Fruit fly (Drosophila melanogaster) whole organism, embryonic: ENCODE results near the gene mdu.

ENCODE experiments used
- Antp ChIP-seq: fragments of 200-800 bp; sonication (Bioruptor generic); optimal IDR thresholded peaks from 3 replicates; lab custom pipeline; 2016; ENCODE audit warnings: missing biosample characterization, missing genetic modification characterization
- Atf3 ChIP-seq: fragments of 200-800 bp; sonication (Bioruptor generic); optimal IDR thresholded peaks from 3 replicates; lab custom pipeline; 2016; ENCODE audit warnings: missing biosample characterization, missing genetic modification characterization
- CG10431 ChIP-seq: fragments of 200-800 bp; sonication (Bioruptor generic); optimal IDR thresholded peaks from 3 replicates; lab custom pipeline; 2018; ENCODE audit warnings: missing biosample characterization, mild to moderate bottlenecking, missing genetic modification characterization
- CG11456 ChIP-seq: fragments of 200-800 bp; sonication (Bioruptor generic); IDR thresholded peaks from 3 replicates; pipeline ENCODE4 v1.3.6; 2022; ENCODE audit warnings: missing biosample characterization, missing genetic modification characterization
- CG12219 ChIP-seq: fragments of 200-800 bp; sonication (Bioruptor generic); optimal IDR thresholded peaks from 3 replicates; lab custom pipeline; 2018; ENCODE audit warnings: missing biosample characterization, mild to moderate bottlenecking, missing genetic modification characterization
- CG12236 ChIP-seq: fragments of 200-800 bp; sonication (Bioruptor generic); optimal IDR thresholded peaks from 2 replicates; lab custom pipeline; 2016; ENCODE audit warnings: missing biosample characterization, missing genetic modification characterization
- CG13287 ChIP-seq: fragments of 200-800 bp; sonication (Bioruptor generic); IDR thresholded peaks from 2 replicates; pipeline ENCODE4 v1.3.6; 2022; ENCODE audit warnings: missing biosample characterization, missing genetic modification characterization; ENCODE audit not compliant: partially characterized antibody
- CG13424 ChIP-seq: fragments of 200-800 bp; sonication (Bioruptor generic); optimal IDR thresholded peaks from 2 replicates; lab custom pipeline; 2019; ENCODE audit warnings: missing biosample characterization, mild to moderate bottlenecking, missing genetic modification characterization, moderate library complexity
- CG14441 ChIP-seq: fragments of 200-800 bp; sonication (Bioruptor generic); IDR thresholded peaks from 2 replicates; pipeline ENCODE4 v1.3.6; 2022; ENCODE audit warnings: missing biosample characterization, missing genetic modification characterization
- CG15514 ChIP-seq: fragments of 200-800 bp; sonication (Bioruptor generic); optimal IDR thresholded peaks from 3 replicates; lab custom pipeline; 2017; ENCODE audit warnings: missing biosample characterization, missing genetic modification characterization, mild to moderate bottlenecking, moderate library complexity, missing genetic modification reagents
- CG16815 ChIP-seq: fragments of 200-800 bp; sonication (Bioruptor generic); optimal IDR thresholded peaks from 3 replicates; lab custom pipeline; 2017; ENCODE audit warnings: missing biosample characterization, mild to moderate bottlenecking, missing genetic modification characterization
- CG17328 ChIP-seq: fragments of 200-800 bp; sonication (Bioruptor generic); IDR thresholded peaks from 2 replicates; pipeline ENCODE4 v1.3.6; 2022; ENCODE audit warnings: missing biosample characterization, missing genetic modification characterization
- CG18599 ChIP-seq: fragments of 200-800 bp; sonication (Bioruptor generic); optimal IDR thresholded peaks from 3 replicates; lab custom pipeline; 2017; ENCODE audit warnings: missing biosample characterization, missing genetic modification characterization, mild to moderate bottlenecking, moderate library complexity, missing genetic modification reagents
- CG2202 ChIP-seq: fragments of 200-800 bp; sonication (Bioruptor generic); optimal IDR thresholded peaks from 2 replicates; lab custom pipeline; 2018; ENCODE audit warnings: missing biosample characterization, mild to moderate bottlenecking, missing genetic modification characterization
- CG30020 ChIP-seq: fragments of 200-800 bp; optimal IDR thresholded peaks from 2 replicates; lab custom pipeline; 2019; ENCODE audit warnings: missing biosample characterization, mild to moderate bottlenecking, missing genetic modification characterization, moderate library complexity
- CG3995 ChIP-seq: fragments of 200-800 bp; sonication (Bioruptor generic); optimal IDR thresholded peaks from 3 replicates; lab custom pipeline; 2016; ENCODE audit warnings: missing biosample characterization, missing genetic modification characterization
- CG8290 ChIP-seq, 3 experiments: fragments of 200-800 bp; sonication (Bioruptor generic); optimal IDR thresholded peaks; 2 replicates each; lab custom pipeline; 2016 to 2019; ENCODE audit warnings: missing biosample characterization in 3 of 3, missing genetic modification characterization in 3 of 3, mild to moderate bottlenecking in 2 of 3, moderate library complexity in 1 of 3
- CG8765 ChIP-seq: fragments of 200-800 bp; sonication (Bioruptor generic); IDR thresholded peaks from 2 replicates; pipeline ENCODE4 v1.3.6; 2022; ENCODE audit warnings: missing biosample characterization, missing genetic modification characterization
- Camta ChIP-seq: fragments of 200-800 bp; sonication (Bioruptor generic); optimal IDR thresholded peaks from 2 replicates; lab custom pipeline; 2016; ENCODE audit warnings: missing biosample characterization, missing genetic modification characterization
- Dfd ChIP-seq, 2 experiments: fragments of >200 bp; optimal IDR thresholded peaks; 2 replicates each; lab custom pipeline; 2017; ENCODE audit warnings: missing biosample characterization in 2 of 2, missing genetic modification characterization in 2 of 2
- E2f2 ChIP-seq: fragments of 200-800 bp; sonication (Bioruptor generic); IDR thresholded peaks from 2 replicates; pipeline ENCODE4 v1.3.6; 2022; ENCODE audit warnings: missing biosample characterization, missing genetic modification characterization
- Elba2 ChIP-seq: fragments of 200-800 bp; sonication (Bioruptor generic); optimal IDR thresholded peaks from 3 replicates; lab custom pipeline; 2016; ENCODE audit warnings: missing biosample characterization, missing genetic modification characterization
- Gug ChIP-seq: fragments of 200-800 bp; sonication (Bioruptor generic); IDR thresholded peaks from 4 replicates; pipeline ENCODE4 v1.3.6; 2022; ENCODE audit warnings: missing biosample characterization, missing genetic modification characterization
- HLH54F ChIP-seq: fragments of 200-800 bp; sonication (Bioruptor generic); optimal IDR thresholded peaks from 3 replicates; lab custom pipeline; 2016; ENCODE audit warnings: missing biosample characterization, missing genetic modification characterization
- HmgD ChIP-seq: fragments of 200-800 bp; sonication (Bioruptor generic); optimal IDR thresholded peaks from 3 replicates; lab custom pipeline; 2016; ENCODE audit warnings: missing biosample characterization, missing genetic modification characterization
- Hr78 ChIP-seq, 2 experiments: fragments of 200-800 bp in 1 of 2; fragments of >200 bp in 1 of 2; sonication (Bioruptor generic) in 1 of 2; optimal IDR thresholded peaks; 2 replicates each; lab custom pipeline; 2017 to 2019; ENCODE audit warnings: missing biosample characterization in 2 of 2, missing genetic modification characterization in 2 of 2, mild to moderate bottlenecking in 1 of 2, moderate library complexity in 1 of 2
- Mes4 ChIP-seq: fragments of 200-800 bp; sonication (Bioruptor generic); optimal IDR thresholded peaks from 2 replicates; lab custom pipeline; 2016; ENCODE audit warnings: missing biosample characterization, missing genetic modification characterization
- NC2β ChIP-seq: fragments of 200-800 bp; sonication (Bioruptor generic); optimal IDR thresholded peaks from 2 replicates; lab custom pipeline; 2016; ENCODE audit warnings: missing biosample characterization, missing genetic modification characterization
- Usf ChIP-seq: fragments of 200-800 bp; sonication (Bioruptor generic); optimal IDR thresholded peaks from 2 replicates; lab custom pipeline; 2017; ENCODE audit warnings: missing genotype, missing biosample characterization, missing genetic modification characterization
- abd-A ChIP-seq: fragments of 200-800 bp; sonication (Bioruptor generic); optimal IDR thresholded peaks from 3 replicates; lab custom pipeline; 2019; ENCODE audit warnings: missing biosample characterization, mild to moderate bottlenecking, missing genetic modification characterization, moderate library complexity
- chif ChIP-seq, 2 experiments: fragments of 200-800 bp; sonication (Bioruptor generic); optimal IDR thresholded peaks; 3 replicates each; lab custom pipeline; 2016; ENCODE audit warnings: missing biosample characterization in 2 of 2, missing genetic modification characterization in 2 of 2
- croc ChIP-seq: fragments of 200-800 bp; sonication (Bioruptor generic); conservative IDR thresholded peaks from 3 replicates; pipeline ENCODE4 v1.3.6; 2022; ENCODE audit warnings: missing biosample characterization, missing genetic modification characterization
- ewg ChIP-seq: fragments of 200-800 bp; sonication (Bioruptor generic); optimal IDR thresholded peaks from 3 replicates; lab custom pipeline; 2017; ENCODE audit warnings: mild to moderate bottlenecking, missing biosample characterization, missing genetic modification reagents, missing genetic modification characterization
- gcm2 ChIP-seq: fragments of 200-800 bp; sonication (Bioruptor generic); optimal IDR thresholded peaks from 2 replicates; lab custom pipeline; 2016; ENCODE audit warnings: missing biosample characterization, missing genetic modification characterization
- grau ChIP-seq: fragments of 200-800 bp; optimal IDR thresholded peaks from 3 replicates; lab custom pipeline; 2019; ENCODE audit warnings: missing biosample characterization, mild to moderate bottlenecking, missing genetic modification characterization, moderate library complexity
- nau ChIP-seq: fragments of 200-800 bp; sonication (Bioruptor generic); optimal IDR thresholded peaks from 3 replicates; lab custom pipeline; 2017; ENCODE audit warnings: missing biosample characterization, mild to moderate bottlenecking, missing genetic modification characterization, missing genetic modification reagents
- nom ChIP-seq: fragments of 200-800 bp; sonication (Bioruptor generic); optimal IDR thresholded peaks from 2 replicates; lab custom pipeline; 2017; ENCODE audit warnings: missing biosample characterization, missing genetic modification characterization, mild to moderate bottlenecking, moderate library complexity, missing genetic modification reagents
- p53 ChIP-seq: fragments of 200-800 bp; sonication (Bioruptor generic); optimal IDR thresholded peaks from 2 replicates; lab custom pipeline; 2016; ENCODE audit warnings: missing biosample characterization, missing genetic modification characterization
- pho ChIP-seq: fragments of 200-800 bp; sonication (Bioruptor generic); optimal IDR thresholded peaks from 2 replicates; lab custom pipeline; 2016; ENCODE audit warnings: missing biosample characterization, missing genetic modification characterization
- pum ChIP-seq: fragments of 200-800 bp; sonication (Bioruptor generic); optimal IDR thresholded peaks from 2 replicates; lab custom pipeline; 2016; ENCODE audit warnings: missing biosample characterization, missing genetic modification characterization
- ranshi ChIP-seq: fragments of 200-800 bp; sonication (Bioruptor generic); IDR thresholded peaks from 2 replicates; pipeline ENCODE4 v1.3.6; 2022; ENCODE audit warnings: missing biosample characterization, missing genetic modification characterization
- run ChIP-seq: fragments of 200-800 bp; sonication (Bioruptor generic); optimal IDR thresholded peaks from 3 replicates; lab custom pipeline; 2018; ENCODE audit warnings: missing biosample characterization, mild to moderate bottlenecking, missing genetic modification characterization
- sisA ChIP-seq: fragments of 200-800 bp; sonication (Bioruptor generic); IDR thresholded peaks from 2 replicates; pipeline ENCODE4 v1.3.6; 2022; ENCODE audit warnings: missing biosample characterization, missing genetic modification characterization
- tio ChIP-seq: fragments of 200-800 bp; sonication (Bioruptor generic); optimal IDR thresholded peaks from 2 replicates; lab custom pipeline; 2017; ENCODE audit warnings: missing biosample characterization, missing genetic modification characterization, inconsistent platforms
- tx ChIP-seq: fragments of 200-800 bp; sonication (Bioruptor generic); optimal IDR thresholded peaks from 2 replicates; lab custom pipeline; 2016; ENCODE audit warnings: missing biosample characterization, missing genetic modification characterization
- unpg ChIP-seq: fragments of 200-800 bp; sonication (Bioruptor generic); optimal IDR thresholded peaks from 3 replicates; lab custom pipeline; 2018; ENCODE audit warnings: missing biosample characterization, mild to moderate bottlenecking, missing genetic modification characterization, moderate library complexity
- wdn ChIP-seq: fragments of 200-800 bp; sonication (Bioruptor generic); IDR thresholded peaks from 2 replicates; pipeline ENCODE4 v1.3.6; 2022; ENCODE audit warnings: missing biosample characterization, missing genetic modification characterization
- zen ChIP-seq: fragments of 200-800 bp; sonication (Bioruptor generic); optimal IDR thresholded peaks from 3 replicates; lab custom pipeline; 2018; ENCODE audit warnings: missing biosample characterization, mild to moderate bottlenecking, missing genetic modification characterization, moderate library complexity

The mdu gene

dm6 chrX:12510750-12511649 is 14.0 kb downstream of the mdu start (continued):
- TF ChIP-seq nom (GFP tag; lab: Kevin White, UChicago): peak; percentile 51
- peak; percentile 15 for TF ChIP-seq CG10431 (GFP tag; lab: Kevin White, UChicago)
- TF ChIP-seq croc: peak; percentile 76
- TF ChIP-seq ranshi (GFP tag; lab: Robert Waterston, UW): peak; percentile 80
- peak; percentile 53 for TF ChIP-seq Antp (GFP tag; lab: Kevin White, UChicago)
- peak; percentile 64 for TF ChIP-seq pum
- TF ChIP-seq pho (GFP tag; lab: Kevin White, UChicago): peak; percentile 59
- no peak for TF ChIP-seq CG30020 (tag; lab: Kevin White, UChicago)
- TF ChIP-seq CG3995: peak; percentile 63
- TF ChIP-seq NC2β (GFP tag; lab: Kevin White, UChicago): peak; percentile 71
- peak; percentile 29 for TF ChIP-seq Usf
- TF ChIP-seq Hr78 (GFP tag; optimal IDR thresholded peaks at IDR 0.05; lab: Kevin White, UChicago): peak in 1 of 2 experiments; percentile 51
- peak; percentile 34 for TF ChIP-seq gcm2
- peak; percentile 62 for TF ChIP-seq CG14441 (GFP tag; lab: Robert Waterston, UW)
- TF ChIP-seq chif (GFP tag; optimal IDR thresholded peaks at IDR 0.05; lab: Kevin White, UChicago): peak; percentile 81 to 86
- peak; percentile 48 for TF ChIP-seq HLH54F (GFP tag; lab: Kevin White, UChicago)
- TF ChIP-seq Atf3 (GFP tag; lab: Kevin White, UChicago): peak; percentile 71
- peak; percentile 82 for TF ChIP-seq sisA
- peak; percentile 77 for TF ChIP-seq CG18599 (GFP tag; lab: Kevin White, UChicago)
- TF ChIP-seq ewg (GFP tag; lab: Kevin White, UChicago): peak; percentile 58
- TF ChIP-seq p53: no peak
- no peak for TF ChIP-seq abd-A (tag; lab: Kevin White, UChicago)
- TF ChIP-seq CG13424 (tag; lab: Kevin White, UChicago): peak; percentile 83
- peak; percentile 47; the same call in 3 of the 4 replicates for TF ChIP-seq Gug (GFP tag; lab: Robert Waterston, UW)
- TF ChIP-seq CG15514 (GFP tag; lab: Kevin White, UChicago): peak; percentile 34
- TF ChIP-seq grau (tag; lab: Kevin White, UChicago): peak; percentile 53
- TF ChIP-seq wdn (GFP tag; lab: Robert Waterston, UW): peak; percentile 65; the same call in 1 of the 2 replicates
- TF ChIP-seq CG13287 (GFP tag; lab: Robert Waterston, UW): no peak
- TF ChIP-seq HmgD: no peak
- TF ChIP-seq Mes4 (GFP tag; lab: Kevin White, UChicago): peak; percentile 50
- peak; percentile 21 for TF ChIP-seq CG12236 (GFP tag; lab: Kevin White, UChicago)
- TF ChIP-seq nau (GFP tag; lab: Kevin White, UChicago): peak; percentile 25
- TF ChIP-seq Dfd (GFP tag; optimal IDR thresholded peaks at IDR 0.05; lab: Kevin White, UChicago): no peak
- peak; percentile 82 for TF ChIP-seq CG17328 (GFP tag; lab: Robert Waterston, UW)
- TF ChIP-seq Camta (GFP tag; lab: Kevin White, UChicago): peak; percentile 82
- TF ChIP-seq CG8290 (GFP tag; optimal IDR thresholded peaks at IDR 0.05; lab: Kevin White, UChicago): peak; percentile 58
- peak in 1 of 2 experiments; percentile 15 for TF ChIP-seq CG8290 (tag; optimal IDR thresholded peaks at IDR 0.05; lab: Kevin White, UChicago)
- 0 out of 3 replicates have a peak, but pooled peaks have one; percentile 59 for TF ChIP-seq CG11456
- TF ChIP-seq zen (tag; lab: Kevin White, UChicago): peak; percentile 74
- TF ChIP-seq tio (GFP tag; lab: Kevin White, UChicago): peak; percentile 66
- TF ChIP-seq CG12219 (GFP tag; lab: Kevin White, UChicago): peak; percentile 65
- TF ChIP-seq tx (GFP tag; lab: Kevin White, UChicago): peak; percentile 59
- TF ChIP-seq CG8765 (GFP tag; lab: Robert Waterston, UW): peak; percentile 34; the same call in 1 of the 2 replicates
- TF ChIP-seq CG2202 (tag; lab: Kevin White, UChicago): peak; percentile 74
- TF ChIP-seq Elba2: no peak
- TF ChIP-seq run (tag; lab: Kevin White, UChicago): peak; percentile 34
- peak; percentile 74 for TF ChIP-seq CG16815 (GFP tag; lab: Kevin White, UChicago)
- TF ChIP-seq unpg (GFP tag; lab: Kevin White, UChicago): peak; percentile 89
- peak; percentile 53; the same call in 1 of the 2 replicates for TF ChIP-seq E2f2 (GFP tag; lab: Robert Waterston, UW)
